Worm (Caenorhabditis elegans) whole organism, late embryonic: Measurements from ENCODE around the gene fbxa-86.

Experiments used
- C08G9.2 ChIP-seq: sonication (generic microtip); optimal IDR thresholded peaks from 2 replicates; lab custom pipeline; 2016; ENCODE audit warnings: mild to moderate bottlenecking, missing genetic modification characterization, moderate library complexity, missing compliant biosample characterization
- C38D4.7 ChIP-seq: fragments of 200-800 bp; sonication (Bioruptor generic); optimal IDR thresholded peaks from 2 replicates; lab custom pipeline; 2018; ENCODE audit warnings: mild to moderate bottlenecking, missing genetic modification characterization, moderate library complexity, missing compliant biosample characterization
- F13H6.1 ChIP-seq: sonication (generic microtip); optimal IDR thresholded peaks from 2 replicates; lab custom pipeline; 2016; ENCODE audit warnings: missing genetic modification characterization, missing compliant biosample characterization
- K02D7.2 ChIP-seq: sonication (generic microtip); optimal IDR thresholded peaks from 2 replicates; lab custom pipeline; 2017; ENCODE audit warnings: mild to moderate bottlenecking, missing genetic modification characterization, missing compliant biosample characterization
- K09A11.1 ChIP-seq: sonication (generic microtip); optimal IDR thresholded peaks from 2 replicates; lab custom pipeline; 2017; ENCODE audit warnings: antibody characterized with exemption, mild to moderate bottlenecking, missing genetic modification characterization, missing compliant biosample characterization; ENCODE audit not compliant: insufficient read depth
- T23F11.4 ChIP-seq: fragments of 200-800 bp; sonication (Bioruptor generic); optimal IDR thresholded peaks from 2 replicates; lab custom pipeline; 2018; ENCODE audit warnings: mild to moderate bottlenecking, missing genetic modification characterization, missing compliant biosample characterization
- ceh-14 ChIP-seq: sonication (generic microtip); optimal IDR thresholded peaks from 2 replicates; lab custom pipeline; 2016; ENCODE audit warnings: missing genotype, missing genetic modification characterization, missing compliant biosample characterization
- ceh-22 ChIP-seq: sonication (generic microtip); optimal IDR thresholded peaks from 2 replicates; lab custom pipeline; 2017; ENCODE audit warnings: missing biosample characterization, missing genetic modification characterization
- ceh-30 ChIP-seq: fragments of 150-350 bp; optimal IDR thresholded peaks from 2 replicates; lab custom pipeline; 2014; ENCODE audit warnings: missing biosample characterization, missing genetic modification characterization
- ceh-48 ChIP-seq: sonication (generic microtip); optimal IDR thresholded peaks from 2 replicates; lab custom pipeline; 2016; ENCODE audit warnings: missing genetic modification characterization, inconsistent platforms, missing compliant biosample characterization
- che-1 ChIP-seq: sonication (generic microtip); optimal IDR thresholded peaks from 2 replicates; lab custom pipeline; 2016; ENCODE audit warnings: mild to moderate bottlenecking, missing genetic modification characterization, missing compliant biosample characterization
- dmd-4 ChIP-seq: sonication (generic microtip); optimal IDR thresholded peaks from 2 replicates; lab custom pipeline; 2016; ENCODE audit warnings: borderline replicate concordance, missing genetic modification characterization, missing compliant biosample characterization
- dve-1 ChIP-seq: sonication (generic microtip); optimal IDR thresholded peaks from 2 replicates; lab custom pipeline; 2017; ENCODE audit warnings: antibody characterized with exemption, mild to moderate bottlenecking, missing genetic modification characterization, missing compliant biosample characterization
- ets-4 ChIP-seq: sonication (generic microtip); optimal IDR thresholded peaks from 2 replicates; lab custom pipeline; 2016; ENCODE audit warnings: missing genetic modification characterization, missing compliant biosample characterization
- eyg-1 ChIP-seq: sonication (generic microtip); optimal IDR thresholded peaks from 2 replicates; lab custom pipeline; 2016; ENCODE audit warnings: missing genotype, missing genetic modification characterization, missing compliant biosample characterization
- fkh-10 ChIP-seq: fragments of 150-350 bp; optimal IDR thresholded peaks from 2 replicates; lab custom pipeline; 2014; ENCODE audit warnings: missing biosample characterization, missing genetic modification reagents, missing genetic modification characterization
- hlh-13 ChIP-seq: fragments of 200-800 bp; sonication (Bioruptor generic); optimal IDR thresholded peaks from 2 replicates; lab custom pipeline; 2018; ENCODE audit warnings: mild to moderate bottlenecking, missing genetic modification characterization, missing compliant biosample characterization
- hlh-30 ChIP-seq: sonication (generic microtip); optimal IDR thresholded peaks from 2 replicates; lab custom pipeline; 2017; ENCODE audit warnings: antibody characterized with exemption, missing genetic modification characterization, missing compliant biosample characterization; ENCODE audit not compliant: insufficient read depth
- hlh-6 ChIP-seq: sonication (generic microtip); optimal IDR thresholded peaks from 2 replicates; lab custom pipeline; 2016; ENCODE audit warnings: missing genotype, missing genetic modification characterization, missing compliant biosample characterization
- lim-6 ChIP-seq: sonication (generic microtip); optimal IDR thresholded peaks from 2 replicates; lab custom pipeline; 2016; ENCODE audit warnings: missing genetic modification characterization, missing compliant biosample characterization
- mec-3 ChIP-seq: sonication (generic microtip); optimal IDR thresholded peaks from 2 replicates; lab custom pipeline; 2016; ENCODE audit warnings: borderline replicate concordance, missing genetic modification characterization, missing compliant biosample characterization
- nhr-11 ChIP-seq: fragments of 150-350 bp; optimal IDR thresholded peaks from 2 replicates; lab custom pipeline; 2014; ENCODE audit warnings: missing biosample characterization, missing genetic modification characterization
- npax-4 ChIP-seq: sonication (generic microtip); optimal IDR thresholded peaks from 2 replicates; lab custom pipeline; 2016; ENCODE audit warnings: missing genetic modification characterization, missing compliant biosample characterization
- odd-2 ChIP-seq: sonication (generic microtip); optimal IDR thresholded peaks from 2 replicates; lab custom pipeline; 2017; ENCODE audit warnings: antibody characterized with exemption, mild to moderate bottlenecking, missing genetic modification characterization, missing compliant biosample characterization
- pag-3 ChIP-seq: sonication (generic microtip); optimal IDR thresholded peaks from 2 replicates; lab custom pipeline; 2016; ENCODE audit warnings: missing compliant biosample characterization, missing genetic modification characterization, borderline replicate concordance
- pat-9 ChIP-seq: fragments of 200-800 bp; sonication (Bioruptor generic); optimal IDR thresholded peaks from 2 replicates; lab custom pipeline; 2018; ENCODE audit warnings: mild to moderate bottlenecking, missing genetic modification characterization, moderate library complexity, missing compliant biosample characterization
- pha-2 ChIP-seq: sonication (generic microtip); optimal IDR thresholded peaks from 2 replicates; lab custom pipeline; 2017; ENCODE audit warnings: mild to moderate bottlenecking, missing genetic modification characterization, missing compliant biosample characterization
- pha-4 ChIP-seq: fragments of 150-350 bp; optimal IDR thresholded peaks from 2 replicates; lab custom pipeline; 2018; ENCODE audit warnings: missing biosample characterization, missing genetic modification reagents, missing genetic modification characterization
- pqm-1 ChIP-seq: sonication (generic microtip); optimal IDR thresholded peaks from 2 replicates; lab custom pipeline; 2016; ENCODE audit warnings: missing genetic modification characterization, missing compliant biosample characterization
- pros-1 ChIP-seq: fragments of 150-350 bp; optimal IDR thresholded peaks from 2 replicates; lab custom pipeline; 2014; ENCODE audit warnings: missing biosample characterization, missing genetic modification reagents, missing genetic modification characterization
- rnt-1 ChIP-seq: sonication (generic microtip); optimal IDR thresholded peaks from 2 replicates; lab custom pipeline; 2016; ENCODE audit warnings: missing genetic modification characterization, missing compliant biosample characterization
- sox-2 ChIP-seq: fragments of 200-800 bp; sonication (Bioruptor generic); IDR thresholded peaks from 2 replicates; pipeline ENCODE4 v1.3.6; 2022; ENCODE audit warnings: missing genetic modification reagents, missing genetic modification characterization, missing compliant biosample characterization
- sox-4 ChIP-seq: sonication (generic microtip); optimal IDR thresholded peaks from 2 replicates; lab custom pipeline; 2017; ENCODE audit warnings: mild to moderate bottlenecking, missing genetic modification characterization, inconsistent platforms, missing compliant biosample characterization
- syd-9 ChIP-seq: sonication (generic microtip); optimal IDR thresholded peaks from 2 replicates; lab custom pipeline; 2016; ENCODE audit warnings: mild to moderate bottlenecking, missing genetic modification characterization, moderate library complexity, missing compliant biosample characterization
- unc-42 ChIP-seq: sonication (generic microtip); optimal IDR thresholded peaks from 2 replicates; lab custom pipeline; 2016; ENCODE audit warnings: missing genotype, missing genetic modification characterization, missing compliant biosample characterization
- unc-86 ChIP-seq: sonication (generic microtip); optimal IDR thresholded peaks from 2 replicates; lab custom pipeline; 2016; ENCODE audit warnings: missing genetic modification characterization, missing compliant biosample characterization
- zip-5 ChIP-seq: sonication (generic microtip); optimal IDR thresholded peaks from 2 replicates; lab custom pipeline; 2016; ENCODE audit warnings: missing genetic modification characterization, missing compliant biosample characterization

fbxa-86 gene

DNA sequence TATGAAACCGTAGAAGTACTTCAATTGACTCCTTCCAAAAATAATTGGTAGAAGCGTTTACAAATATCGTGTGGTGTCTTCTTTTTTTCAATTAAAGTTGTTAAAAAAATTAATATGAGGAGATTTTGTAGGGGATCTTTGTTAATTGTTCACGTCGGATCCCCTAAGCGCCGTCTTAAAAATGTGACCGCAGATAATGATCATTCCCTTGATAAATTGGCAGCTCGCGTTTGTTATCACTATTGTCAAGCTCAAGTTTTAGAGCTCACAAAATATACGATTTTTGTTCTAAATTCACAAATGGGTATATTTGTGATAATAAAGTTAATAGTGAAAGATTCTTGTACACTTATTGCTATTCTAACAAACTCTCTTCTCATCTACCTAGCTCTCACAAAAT, 28.8 kb downstream of the fbxa-86 start, which contains the start of gene str-159:
Gene str-159, plus strand, starts transcription at position 301 of the 400 bp plus-strand sequence.
- no peak for TF ChIP-seq ceh-30 (tag; lab: Kevin White, UChicago)
- no peak for TF ChIP-seq F13H6.1
- TF ChIP-seq npax-4 (tag; lab: Kevin White, UChicago) = no peak
- no peak for TF ChIP-seq che-1
- no peak for TF ChIP-seq hlh-30
- TF ChIP-seq ets-4 = no peak
- TF ChIP-seq sox-4 = no peak
- TF ChIP-seq pha-4 (tag; lab: Kevin White, UChicago) = no peak
- TF ChIP-seq T23F11.4 = no peak
- TF ChIP-seq nhr-11 (tag; lab: Kevin White, UChicago) = no peak
- TF ChIP-seq rnt-1 (tag; lab: Kevin White, UChicago) = no peak
- no peak for TF ChIP-seq odd-2

DNA sequence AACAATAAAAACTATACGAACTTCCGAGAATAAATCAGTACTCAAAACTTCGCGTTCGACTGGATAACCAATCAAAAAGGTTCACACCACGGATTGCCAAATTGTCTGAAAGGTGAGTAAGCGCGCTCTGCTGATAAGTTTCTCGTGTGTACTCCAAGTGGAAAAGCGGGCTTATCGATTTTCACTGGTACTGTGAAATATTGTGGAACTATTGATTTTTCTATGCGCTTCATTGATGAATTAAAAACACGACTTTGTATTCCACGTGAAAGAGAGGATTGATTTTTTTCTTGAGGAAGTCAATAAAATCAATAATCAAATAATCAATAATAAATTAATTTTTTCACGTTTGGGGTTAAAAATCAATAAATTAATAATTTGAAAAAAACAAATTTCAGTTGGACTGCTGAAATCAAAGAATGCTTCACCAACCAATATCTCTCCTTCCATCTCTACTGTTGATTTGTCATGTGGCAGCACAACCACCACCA, 32.1 kb downstream of the fbxa-86 start, which contains the start of gene T08B6.4:
Gene T08B6.4, plus strand, starts transcription at position 51 of the 491 bp plus-strand sequence.
- TF ChIP-seq eyg-1 (tag; lab: Kevin White, UChicago) = no peak
- no peak for TF ChIP-seq npax-4 (tag; lab: Kevin White, UChicago)
- TF ChIP-seq hlh-30 = no peak
- no peak for TF ChIP-seq T23F11.4
- TF ChIP-seq zip-5 (tag; lab: Kevin White, UChicago) = no peak
- no peak for TF ChIP-seq pros-1 (tag; lab: Kevin White, UChicago)
- no peak for TF ChIP-seq dve-1
- TF ChIP-seq pha-4 (tag; lab: Kevin White, UChicago) = no peak

DNA sequence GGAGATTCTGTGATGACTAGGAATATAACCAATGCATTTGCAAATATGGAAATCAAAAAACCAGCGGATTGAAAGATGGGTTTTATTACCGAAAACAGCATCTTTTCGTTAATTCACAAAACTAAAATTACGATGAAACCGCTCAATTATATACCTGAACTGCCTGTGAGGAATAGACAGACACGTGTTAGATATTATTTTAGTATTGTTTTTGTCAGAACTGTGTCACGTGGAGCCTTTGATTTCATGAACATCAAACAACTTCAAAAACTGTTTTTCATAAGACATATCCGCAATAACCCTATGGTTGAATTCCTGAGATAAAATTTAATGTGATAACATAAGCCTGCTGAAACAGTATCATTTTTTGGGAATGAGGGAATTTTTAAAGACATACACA, 33.9 kb downstream of the fbxa-86 start, which contains the start of gene str-161:
Gene str-161, minus strand, starts transcription at position 101 of the 400 bp plus-strand sequence.
- TF ChIP-seq C38D4.7 (GFP tag; lab: Kevin White, UChicago) (no peak), dve-1 (no peak), ceh-30 (tag; lab: Kevin White, UChicago) (no peak), pqm-1 (tag; lab: Kevin White, UChicago) (no peak), syd-9 (tag; lab: Kevin White, UChicago) (no peak), K02D7.2 (no peak), unc-86 (no peak), mec-3 (tag; lab: Kevin White, UChicago) (no peak), C08G9.2 (tag; lab: Kevin White, UChicago) (no peak), ceh-48 (tag; lab: Kevin White, UChicago) (no peak), hlh-13 (GFP tag; lab: Kevin White, UChicago) (no peak), pat-9 (tag; lab: Kevin White, UChicago) (no peak), dmd-4 (no peak), K09A11.1 (tag; lab: Kevin White, UChicago) (no peak), hlh-6 (tag; lab: Kevin White, UChicago) (no peak), ceh-14 (tag; lab: Kevin White, UChicago) (no peak), ceh-22 (tag; lab: Kevin White, UChicago) (no peak), unc-42 (tag; lab: Kevin White, UChicago) (no peak), lim-6 (tag; lab: Kevin White, UChicago) (no peak), fkh-10 (GFP tag; lab: Kevin White, UChicago) (no peak)

DNA sequence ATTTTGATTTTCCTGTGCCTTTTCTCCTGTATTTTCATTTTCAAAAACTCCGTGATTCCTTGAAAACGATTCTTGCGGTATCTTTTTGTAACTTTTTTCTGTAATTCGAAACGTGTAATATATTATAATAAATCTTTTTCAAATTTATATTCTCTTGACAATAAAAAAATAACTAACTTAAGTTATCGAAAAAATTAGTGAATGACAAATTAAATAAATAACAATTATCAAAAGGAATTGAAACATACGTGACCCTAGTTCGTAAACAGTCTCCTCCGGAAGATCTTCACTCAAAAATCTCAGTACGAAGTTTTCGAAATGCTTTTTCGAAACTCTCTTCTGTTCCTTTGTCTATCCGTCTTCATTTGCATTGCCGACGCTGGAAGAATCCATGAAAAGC, 47.3 kb downstream of the fbxa-86 start, which contains the start of gene T08B6.9:
Gene T08B6.9, plus strand, starts transcription at position 301 of the 400 bp plus-strand sequence.
- TF ChIP-seq pha-2 (tag; lab: Kevin White, UChicago) = no peak
- TF ChIP-seq sox-2 = no peak
- no peak for TF ChIP-seq pag-3 (tag; lab: Kevin White, UChicago)
- TF ChIP-seq, all 69 proteins: peak for 0
